Fruit fly (Drosophila melanogaster) whole organism, prepupa: ENCODE data around the gene TotC.

Experiments
- CG11294 ChIP-seq: fragments of 200-800 bp; sonication (Bioruptor generic); IDR thresholded peaks from 2 replicates; pipeline ENCODE4 v1.3.6; 2022; ENCODE audit warnings: missing biosample characterization, missing genetic modification characterization
- CG11902 ChIP-seq: fragments of 200-800 bp; sonication (Bioruptor generic); optimal IDR thresholded peaks from 3 replicates; lab custom pipeline; 2016; ENCODE audit warnings: missing biosample characterization, missing genetic modification characterization
- CG31627 ChIP-seq: fragments of 200-800 bp; sonication (Bioruptor generic); optimal IDR thresholded peaks from 3 replicates; lab custom pipeline; 2016; ENCODE audit warnings: missing biosample characterization, missing genetic modification characterization
- CG3919 ChIP-seq: fragments of 200-800 bp; sonication (Bioruptor generic); optimal IDR thresholded peaks from 3 replicates; lab custom pipeline; 2016; ENCODE audit warnings: missing biosample characterization, missing genetic modification characterization
- CG6854 ChIP-seq: fragments of 200-800 bp; sonication (Bioruptor generic); optimal IDR thresholded peaks from 2 replicates; lab custom pipeline; 2017; ENCODE audit warnings: missing biosample characterization, mild to moderate bottlenecking, missing genetic modification characterization
- Eip93F ChIP-seq: fragments of 200-800 bp; sonication (Bioruptor generic); optimal IDR thresholded peaks from 2 replicates; lab custom pipeline; 2016; ENCODE audit warnings: missing biosample characterization, mild to moderate bottlenecking, missing genetic modification characterization
- Ets21C ChIP-seq: fragments of 200-800 bp; sonication (Bioruptor generic); optimal IDR thresholded peaks from 3 replicates; lab custom pipeline; 2016; ENCODE audit warnings: missing biosample characterization, missing genetic modification characterization
- Sox14 ChIP-seq: fragments of 200-800 bp; sonication (Bioruptor generic); optimal IDR thresholded peaks from 3 replicates; lab custom pipeline; 2016; ENCODE audit warnings: missing biosample characterization, missing genetic modification characterization
- eg ChIP-seq: fragments of 200-800 bp; sonication (Bioruptor generic); IDR thresholded peaks from 3 replicates; pipeline ENCODE4 v1.3.6; 2022; ENCODE audit warnings: missing biosample characterization, missing genetic modification characterization
- fd59A ChIP-seq: fragments of 200-800 bp; sonication (Bioruptor generic); optimal IDR thresholded peaks from 2 replicates; lab custom pipeline; 2017; ENCODE audit warnings: missing biosample characterization, mild to moderate bottlenecking, missing genetic modification characterization, missing genetic modification reagents
- fkh ChIP-seq: fragments of 200-800 bp; sonication (Bioruptor generic); optimal IDR thresholded peaks from 3 replicates; lab custom pipeline; 2017; ENCODE audit warnings: missing biosample characterization, mild to moderate bottlenecking, missing genetic modification characterization, moderate library complexity
- net ChIP-seq: fragments of 200-800 bp; sonication (Bioruptor generic); optimal IDR thresholded peaks from 3 replicates; lab custom pipeline; 2016; ENCODE audit warnings: missing biosample characterization, missing genetic modification characterization
- pdm3 ChIP-seq: fragments of 200-800 bp; sonication (Bioruptor generic); optimal IDR thresholded peaks from 3 replicates; lab custom pipeline; 2016; ENCODE audit warnings: missing biosample characterization, missing genetic modification characterization
- salr ChIP-seq, 2 experiments: fragments of 200-800 bp; sonication (Bioruptor generic); optimal IDR thresholded peaks; 3 replicates each; lab custom pipeline; 2016 to 2018; ENCODE audit warnings: missing biosample characterization in 2 of 2, missing genetic modification characterization in 2 of 2, mild to moderate bottlenecking in 1 of 2

DNA sequence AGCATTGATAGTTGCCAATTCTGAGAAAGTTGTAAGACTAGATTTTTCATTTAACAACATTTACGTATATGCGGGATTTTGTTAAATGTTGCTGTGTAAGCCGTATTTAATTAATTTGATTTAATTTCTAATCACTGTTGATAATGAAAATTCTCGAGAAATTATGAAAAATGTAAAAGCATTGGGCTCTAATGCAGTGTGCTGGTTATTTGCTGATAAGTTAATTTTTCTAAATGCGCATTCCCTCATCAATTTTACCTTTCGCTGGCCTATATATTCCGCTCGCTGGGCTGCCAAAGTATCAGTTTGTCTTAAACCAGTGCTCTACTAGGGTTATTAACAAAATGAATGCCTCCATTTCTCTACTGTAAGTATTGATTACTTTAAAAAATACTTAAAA lies at the start of gene TotC:
- TF ChIP-seq Eip93F (GFP tag; lab: Kevin White, UChicago) (no peak), salr (GFP tag; optimal IDR thresholded peaks at IDR 0.05; lab: Kevin White, UChicago) (no peak), Sox14 (GFP tag; lab: Kevin White, UChicago) (no peak), Ets21C (no peak), fkh (GFP tag; lab: Kevin White, UChicago) (no peak), CG11902 (GFP tag; lab: Kevin White, UChicago) (no peak), CG3919 (GFP tag; lab: Kevin White, UChicago) (no peak), pdm3 (GFP tag; lab: Kevin White, UChicago) (no peak), CG11294 (GFP tag; lab: Robert Waterston, UW) (no peak), net (GFP tag; lab: Kevin White, UChicago) (no peak), CG6854 (GFP tag; lab: Kevin White, UChicago) (no peak), fd59A (GFP tag; lab: Kevin White, UChicago) (no peak), eg (GFP tag; lab: Robert Waterston, UW) (no peak), CG31627 (no peak)
